Fruit fly (Drosophila melanogaster): ENCODE measurements around the gene SWIP.

The SWIP gene

dm6 chrX:16277878-16278506, 35.5 kb upstream of the SWIP start, which contains the start of gene eas:
eas (plus strand) TSS chrX:16278328.
- no peak for TF ChIP-seq CG34367 (tag; optimal IDR thresholded peaks at IDR 0.05)
- no peak for TF ChIP-seq CG12605 (GFP tag; IDR thresholded peaks at IDR 0.05)
- TF ChIP-seq CG4496 (GFP tag; IDR thresholded peaks at IDR 0.05): 0 out of 3 replicates have a peak, but pooled peaks have one; percentile 15
- TF ChIP-seq CG15710 (tag; optimal IDR thresholded peaks at IDR 0.05): no peak
- 0 out of 3 replicates have a peak, but pooled peaks have one; percentile 36 for TF ChIP-seq fd96Ca (GFP tag; IDR thresholded peaks at IDR 0.05)

dm6 chrX:16278783-16279182, 34.7 kb upstream of the SWIP start:
- TF ChIP-seq CG4496 (GFP tag; IDR thresholded peaks at IDR 0.05) (peak; percentile 90), Snoo (tag; optimal IDR thresholded peaks at IDR 0.05) (peak; percentile 78), CG8159 (tag; optimal IDR thresholded peaks at IDR 0.05) (peak; percentile 87), CG10348 (GFP tag; IDR thresholded peaks at IDR 0.05) (no peak), Pif1A (GFP tag; optimal IDR thresholded peaks at IDR 0.05) (peak; percentile 76), gl (tag; optimal IDR thresholded peaks at IDR 0.05) (peak; percentile 81), CG32121 (GFP tag; IDR thresholded peaks at IDR 0.05) (peak; percentile 79), CG14655 (GFP tag; optimal IDR thresholded peaks at IDR 0.05) (peak; percentile 87), Ets98B (GFP tag; IDR thresholded peaks at IDR 0.05) (peak; percentile 89), EcR (GFP tag; optimal IDR thresholded peaks at IDR 0.05) (peak; percentile 51), CG34367 (tag; optimal IDR thresholded peaks at IDR 0.05) (peak; percentile 88), CG15710 (tag; optimal IDR thresholded peaks at IDR 0.05) (peak; percentile 90), CG17806 (tag; optimal IDR thresholded peaks at IDR 0.05) (peak; percentile 83), CG9948 (tag; optimal IDR thresholded peaks at IDR 0.05) (peak; percentile 83), rn (GFP tag; IDR thresholded peaks at IDR 0.05) (peak; percentile 37; the same call in 1 of the 2 replicates), D1 (tag; optimal IDR thresholded peaks at IDR 0.05) (peak; percentile 22), Pif1B (GFP tag; optimal IDR thresholded peaks at IDR 0.05) (peak; percentile 83), fd96Ca (GFP tag; IDR thresholded peaks at IDR 0.05) (peak; percentile 92), CG13204 (GFP tag; optimal IDR thresholded peaks at IDR 0.05) (peak; percentile 88), CG12605 (GFP tag; IDR thresholded peaks at IDR 0.05) (peak; percentile 87), CG8301 (tag; optimal IDR thresholded peaks at IDR 0.05) (peak; percentile 84)

dm6 chrX:16279340-16279941, 34.1 kb upstream of the SWIP start:
- TF ChIP-seq D1 (tag; optimal IDR thresholded peaks at IDR 0.05): no peak
- TF ChIP-seq Pif1A (GFP tag; optimal IDR thresholded peaks at IDR 0.05): peak; percentile 86
- TF ChIP-seq CG9948 (tag; optimal IDR thresholded peaks at IDR 0.05): peak; percentile 79
- peak; percentile 97 for TF ChIP-seq Snoo (tag; optimal IDR thresholded peaks at IDR 0.05)
- peak; percentile 92 for TF ChIP-seq CG32121 (GFP tag; IDR thresholded peaks at IDR 0.05)
- TF ChIP-seq EcR (GFP tag; optimal IDR thresholded peaks at IDR 0.05): peak; percentile 0
- TF ChIP-seq CG10348 (GFP tag; IDR thresholded peaks at IDR 0.05): peak; percentile 84
- TF ChIP-seq CG15710 (tag; optimal IDR thresholded peaks at IDR 0.05): peak; percentile 88
- TF ChIP-seq CG14655 (GFP tag; optimal IDR thresholded peaks at IDR 0.05): peak; percentile 84
- peak; percentile 95 for TF ChIP-seq fd96Ca (GFP tag; IDR thresholded peaks at IDR 0.05)
- TF ChIP-seq CG34367 (tag; optimal IDR thresholded peaks at IDR 0.05): peak; percentile 75
- peak; percentile 86 for TF ChIP-seq CG8159 (tag; optimal IDR thresholded peaks at IDR 0.05)
- peak; percentile 78 for TF ChIP-seq CG8301 (tag; optimal IDR thresholded peaks at IDR 0.05)
- peak; percentile 81 for TF ChIP-seq CG17806 (tag; optimal IDR thresholded peaks at IDR 0.05)
- peak; percentile 50 for TF ChIP-seq CG13204 (GFP tag; optimal IDR thresholded peaks at IDR 0.05)
- peak; percentile 84 for TF ChIP-seq rn (GFP tag; IDR thresholded peaks at IDR 0.05)
- TF ChIP-seq CG12605 (GFP tag; IDR thresholded peaks at IDR 0.05): peak; percentile 82; the same call in 1 of the 2 replicates
- TF ChIP-seq gl (tag; optimal IDR thresholded peaks at IDR 0.05): peak; percentile 69
- peak; percentile 84 for TF ChIP-seq Pif1B (GFP tag; optimal IDR thresholded peaks at IDR 0.05)
- peak; percentile 93 for TF ChIP-seq Ets98B (GFP tag; IDR thresholded peaks at IDR 0.05)
- TF ChIP-seq CG4496 (GFP tag; IDR thresholded peaks at IDR 0.05): peak; percentile 97

- TF ChIP-seq Ets98B (GFP tag; IDR thresholded peaks at IDR 0.05) (no peak), D1 (tag; optimal IDR thresholded peaks at IDR 0.05) (no peak), CG15710 (tag; optimal IDR thresholded peaks at IDR 0.05) (no peak), Snoo (tag; optimal IDR thresholded peaks at IDR 0.05) (no peak), rn (GFP tag; IDR thresholded peaks at IDR 0.05) (no peak), fd96Ca (GFP tag; IDR thresholded peaks at IDR 0.05) (no peak), CG14655 (GFP tag; optimal IDR thresholded peaks at IDR 0.05) (no peak)
Observed at dm6 chrX:16281305-16281704, 32.2 kb upstream of the SWIP start.

dm6 chrX:16281717-16282529, 31.6 kb upstream of the SWIP start:
- TF ChIP-seq gl (tag; optimal IDR thresholded peaks at IDR 0.05) (no peak), EcR (GFP tag; optimal IDR thresholded peaks at IDR 0.05) (peak; percentile 16)

dm6 chrX:16285186-16285585, 28.3 kb upstream of the SWIP start:
- TF ChIP-seq CG34367 (tag; optimal IDR thresholded peaks at IDR 0.05): no peak
- peak; percentile 0 for TF ChIP-seq Snoo (tag; optimal IDR thresholded peaks at IDR 0.05)
- no peak for TF ChIP-seq fd96Ca (GFP tag; IDR thresholded peaks at IDR 0.05)
- no peak for TF ChIP-seq D1 (tag; optimal IDR thresholded peaks at IDR 0.05)
- TF ChIP-seq EcR (GFP tag; optimal IDR thresholded peaks at IDR 0.05): no peak
- TF ChIP-seq CG8301 (tag; optimal IDR thresholded peaks at IDR 0.05): no peak
- peak; percentile 35; the same call in 2 of the 3 replicates for TF ChIP-seq CG4496 (GFP tag; IDR thresholded peaks at IDR 0.05)
- no peak for TF ChIP-seq gl (tag; optimal IDR thresholded peaks at IDR 0.05)
- no peak for TF ChIP-seq CG17806 (tag; optimal IDR thresholded peaks at IDR 0.05)
- TF ChIP-seq Pif1A (GFP tag; optimal IDR thresholded peaks at IDR 0.05): no peak

All from whole organism, pupa.